Worm (Caenorhabditis elegans) whole organism, midembryonic: ENCODE results near the gene T25C12.3.

ENCODE experiments used
- T22C8.4 ChIP-seq: fragments of 200-800 bp; sonication (Bioruptor generic); IDR thresholded peaks from 2 replicates; pipeline ENCODE4 v1.3.6; 2022; ENCODE audit warnings: missing genetic modification characterization, missing compliant biosample characterization
- cog-1 ChIP-seq: sonication (generic microtip); optimal IDR thresholded peaks from 2 replicates; lab custom pipeline; 2016; ENCODE audit warnings: missing genetic modification characterization, missing compliant biosample characterization
- flt-1 ChIP-seq: fragments of 200-800 bp; sonication (Bioruptor generic); IDR thresholded peaks from 2 replicates; pipeline ENCODE4 v1.3.6; 2022; ENCODE audit warnings: missing genetic modification characterization, missing compliant biosample characterization
- klf-2 ChIP-seq: fragments of 200-800 bp; sonication (Bioruptor generic); conservative IDR thresholded peaks from 2 replicates; pipeline ENCODE4 v1.3.6; 2022; ENCODE audit warnings: missing genetic modification reagents, missing genetic modification characterization, missing compliant biosample characterization
- med-1 ChIP-seq: sonication (generic microtip); optimal IDR thresholded peaks from 2 replicates; lab custom pipeline; 2017; ENCODE audit warnings: missing genetic modification characterization, mild to moderate bottlenecking, missing compliant biosample characterization, antibody characterized with exemption, missing genetic modification reagents; ENCODE audit not compliant: insufficient read depth
- ref-1 ChIP-seq: fragments of 200-800 bp; sonication (Bioruptor generic); conservative IDR thresholded peaks from 2 replicates; pipeline ENCODE4 v1.3.6; 2022; ENCODE audit warnings: missing genetic modification reagents, missing genetic modification characterization, missing compliant biosample characterization
- tab-1 ChIP-seq: fragments of 200-800 bp; sonication (Bioruptor generic); IDR thresholded peaks from 2 replicates; pipeline ENCODE4 v1.3.6; 2022; ENCODE audit warnings: missing genetic modification characterization, missing compliant biosample characterization
- ztf-23 ChIP-seq: fragments of 200-800 bp; sonication (Bioruptor generic); IDR thresholded peaks from 2 replicates; pipeline ENCODE4 v1.3.6; 2022; ENCODE audit warnings: missing genetic modification reagents, missing genetic modification characterization, missing compliant biosample characterization
- ztf-29 ChIP-seq: fragments of 200-800 bp; sonication (Bioruptor generic); IDR thresholded peaks from 2 replicates; pipeline ENCODE4 v1.3.6; 2022; ENCODE audit warnings: missing genetic modification reagents, missing genetic modification characterization, missing compliant biosample characterization

Gene T25C12.3

ce11 chrX:11480990-11481824 lies 18.6 kb downstream of the T25C12.3 start:
- TF ChIP-seq ztf-29 (GFP tag; lab: Robert Waterston, UW) (no peak), med-1 (no peak), T22C8.4 (no peak), flt-1 (GFP tag; lab: Robert Waterston, UW) (no peak)

ce11 chrX:11480032-11480431 lies 19.8 kb downstream of the T25C12.3 start:
- TF ChIP-seq med-1: no peak

- TF ChIP-seq tab-1 (no peak), ztf-23 (GFP tag; lab: Robert Waterston, UW) (no peak)
These were observed 20.4 kb downstream of the T25C12.3 start for ce11 chrX:11479321-11479863.

- TF ChIP-seq ref-1 (GFP tag; lab: Robert Waterston, UW) (no peak), cog-1 (tag; lab: Kevin White, UChicago) (no peak), ztf-29 (GFP tag; lab: Robert Waterston, UW) (no peak), ztf-23 (GFP tag; lab: Robert Waterston, UW) (no peak), tab-1 (no peak), med-1 (no peak), T22C8.4 (no peak), klf-2 (GFP tag; lab: Robert Waterston, UW) (no peak), flt-1 (GFP tag; lab: Robert Waterston, UW) (no peak)
These were observed 21.0 kb downstream of the T25C12.3 start for ce11 chrX:11478758-11479157.

- no peak for TF ChIP-seq tab-1
- no peak for TF ChIP-seq flt-1 (GFP tag; lab: Robert Waterston, UW)
- TF ChIP-seq ref-1 (GFP tag; lab: Robert Waterston, UW): no peak
- no peak for TF ChIP-seq med-1
- no peak for TF ChIP-seq klf-2 (GFP tag; lab: Robert Waterston, UW)
- no peak for TF ChIP-seq ztf-29 (GFP tag; lab: Robert Waterston, UW)
- no peak for TF ChIP-seq ztf-23 (GFP tag; lab: Robert Waterston, UW)
- TF ChIP-seq cog-1 (tag; lab: Kevin White, UChicago): no peak
- no peak for TF ChIP-seq T22C8.4
These were observed 22.1 kb downstream of the T25C12.3 start for ce11 chrX:11477748-11478147.

- no peak for TF ChIP-seq klf-2 (GFP tag; lab: Robert Waterston, UW)
- no peak for TF ChIP-seq ztf-29 (GFP tag; lab: Robert Waterston, UW)
- TF ChIP-seq ztf-23 (GFP tag; lab: Robert Waterston, UW): no peak
- no peak for TF ChIP-seq ref-1 (GFP tag; lab: Robert Waterston, UW)
- TF ChIP-seq flt-1 (GFP tag; lab: Robert Waterston, UW): no peak
- no peak for TF ChIP-seq T22C8.4
- no peak for TF ChIP-seq med-1
- no peak for TF ChIP-seq tab-1
- no peak for TF ChIP-seq cog-1 (tag; lab: Kevin White, UChicago)
These were observed 24.0 kb downstream of the T25C12.3 start for ce11 chrX:11475780-11476179.

ce11 chrX:11474605-11475385 lies 25.0 kb downstream of the T25C12.3 start:
- TF ChIP-seq ztf-29 (GFP tag; lab: Robert Waterston, UW) (no peak), T22C8.4 (no peak), flt-1 (GFP tag; lab: Robert Waterston, UW) (no peak), ref-1 (GFP tag; lab: Robert Waterston, UW) (no peak)

ce11 chrX:11474149-11474585 lies 25.6 kb downstream of the T25C12.3 start:
- no peak for TF ChIP-seq ztf-29 (GFP tag; lab: Robert Waterston, UW)
- TF ChIP-seq med-1: no peak
- no peak for TF ChIP-seq ztf-23 (GFP tag; lab: Robert Waterston, UW)

ce11 chrX:11472953-11473671 lies 26.7 kb downstream of the T25C12.3 start:
- TF ChIP-seq ztf-23 (GFP tag; lab: Robert Waterston, UW): 0 out of 2 replicates have a peak, but pooled peaks have one; percentile 8
- no peak for TF ChIP-seq ref-1 (GFP tag; lab: Robert Waterston, UW)

- TF ChIP-seq med-1: no peak
- TF ChIP-seq ref-1 (GFP tag; lab: Robert Waterston, UW): no peak
- TF ChIP-seq cog-1 (tag; lab: Kevin White, UChicago): no peak
- TF ChIP-seq ztf-23 (GFP tag; lab: Robert Waterston, UW): no peak
- no peak for TF ChIP-seq tab-1
- TF ChIP-seq flt-1 (GFP tag; lab: Robert Waterston, UW): no peak
- TF ChIP-seq klf-2 (GFP tag; lab: Robert Waterston, UW): no peak
- no peak for TF ChIP-seq ztf-29 (GFP tag; lab: Robert Waterston, UW)
- no peak for TF ChIP-seq T22C8.4
These were observed 27.4 kb downstream of the T25C12.3 start for ce11 chrX:11472407-11472806.
